Fruit fly (Drosophila melanogaster): ENCODE measurements around the gene CG5612.

Gene CG5612

DNA sequence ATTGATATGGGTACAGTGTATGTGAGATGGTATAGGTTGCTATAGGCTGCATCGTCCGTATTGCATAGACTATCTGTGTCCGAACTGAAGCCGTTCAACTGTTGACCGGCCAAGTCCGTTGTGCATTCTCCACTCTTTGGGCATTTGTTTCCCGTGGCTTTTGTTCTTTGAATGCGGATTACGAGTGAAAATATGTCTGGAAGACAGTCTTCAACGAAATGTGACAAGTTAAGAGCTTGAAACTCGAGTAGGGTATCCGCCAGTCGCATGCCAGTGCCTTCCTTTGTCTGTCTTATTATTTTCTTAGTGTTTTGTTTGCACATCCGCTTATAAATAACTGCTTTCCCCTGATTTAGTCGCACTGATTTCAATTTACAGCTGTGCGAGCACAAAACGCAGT is 22.1 kb downstream of the CG5612 start:
- TF ChIP-seq CG10348 (GFP tag; IDR thresholded peaks at IDR 0.05) = no peak
- TF ChIP-seq CG34367 (tag; optimal IDR thresholded peaks at IDR 0.05) = no peak
- peak; percentile 26 for TF ChIP-seq CG14655 (GFP tag; optimal IDR thresholded peaks at IDR 0.05)
- TF ChIP-seq CG15710 (tag; optimal IDR thresholded peaks at IDR 0.05) = no peak
- TF ChIP-seq CG32121 (GFP tag; IDR thresholded peaks at IDR 0.05) = peak; percentile 34; the same call in 1 of the 2 replicates
- no peak for TF ChIP-seq Pif1B (GFP tag; optimal IDR thresholded peaks at IDR 0.05)
- TF ChIP-seq D1 (tag; optimal IDR thresholded peaks at IDR 0.05) = no peak
- TF ChIP-seq CG8301 (tag; optimal IDR thresholded peaks at IDR 0.05) = peak; percentile 12
- peak; percentile 48; the same call in 1 of the 3 replicates for TF ChIP-seq fd96Ca (GFP tag; IDR thresholded peaks at IDR 0.05)
- no peak for TF ChIP-seq Snoo (tag; optimal IDR thresholded peaks at IDR 0.05)
- peak; percentile 48 for TF ChIP-seq gl (tag; optimal IDR thresholded peaks at IDR 0.05)
- peak; percentile 46; the same call in 1 of the 3 replicates for TF ChIP-seq CG4496 (GFP tag; IDR thresholded peaks at IDR 0.05)
- TF ChIP-seq Ets98B (GFP tag; IDR thresholded peaks at IDR 0.05) = peak; percentile 27; the same call in 1 of the 2 replicates
- TF ChIP-seq CG12605 (GFP tag; IDR thresholded peaks at IDR 0.05) = no peak
- no peak for TF ChIP-seq CG9948 (tag; optimal IDR thresholded peaks at IDR 0.05)
- no peak for TF ChIP-seq CG13204 (GFP tag; optimal IDR thresholded peaks at IDR 0.05)
- no peak for TF ChIP-seq rn (GFP tag; IDR thresholded peaks at IDR 0.05)
- TF ChIP-seq CG17806 (tag; optimal IDR thresholded peaks at IDR 0.05) = no peak
- TF ChIP-seq EcR (GFP tag; optimal IDR thresholded peaks at IDR 0.05) = peak; percentile 51
- TF ChIP-seq CG8159 (tag; optimal IDR thresholded peaks at IDR 0.05) = no peak
- no peak for TF ChIP-seq Pif1A (GFP tag; optimal IDR thresholded peaks at IDR 0.05)

dm6 chr3R:27597258-27597657 is 28.6 kb downstream of the CG5612 start:
- TF ChIP-seq Pif1A (GFP tag; optimal IDR thresholded peaks at IDR 0.05) (no peak), CG14655 (GFP tag; optimal IDR thresholded peaks at IDR 0.05) (no peak), CG15710 (tag; optimal IDR thresholded peaks at IDR 0.05) (no peak), CG4496 (GFP tag; IDR thresholded peaks at IDR 0.05) (no peak), EcR (GFP tag; optimal IDR thresholded peaks at IDR 0.05) (no peak), CG13204 (GFP tag; optimal IDR thresholded peaks at IDR 0.05) (no peak), Snoo (tag; optimal IDR thresholded peaks at IDR 0.05) (peak; percentile 39), CG9948 (tag; optimal IDR thresholded peaks at IDR 0.05) (no peak)

DNA sequence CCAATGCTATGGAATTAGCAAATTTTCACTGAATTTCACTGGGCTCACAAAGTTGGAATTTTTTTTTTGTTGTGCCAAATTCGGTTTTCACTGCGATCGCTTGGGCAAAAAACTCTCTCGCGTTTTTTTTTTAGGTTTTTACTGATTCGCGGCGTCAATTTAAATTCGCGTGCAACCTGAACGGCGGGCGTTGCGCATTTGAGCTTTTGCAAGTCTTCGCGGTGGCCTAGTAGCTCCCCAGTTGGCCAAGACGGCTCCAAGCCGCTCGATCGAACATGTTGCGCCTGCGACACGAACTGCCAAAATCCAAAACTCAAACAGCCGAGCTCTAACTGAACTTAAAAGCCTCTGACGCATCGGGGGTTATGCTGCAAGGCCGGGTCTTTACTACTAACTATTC is 29.8 kb downstream of the CG5612 start, which contains the start of gene CG5639:
Gene CG5639 (minus strand): TSS at position 152 of the 400 bp plus-strand sequence.
- no peak for TF ChIP-seq fd96Ca (GFP tag; IDR thresholded peaks at IDR 0.05)
- no peak for TF ChIP-seq rn (GFP tag; IDR thresholded peaks at IDR 0.05)

dm6 chr3R:27593580-27594187 is 32.1 kb downstream of the CG5612 start:
- TF ChIP-seq rn (GFP tag; IDR thresholded peaks at IDR 0.05) (no peak), CG15710 (tag; optimal IDR thresholded peaks at IDR 0.05) (no peak), Pif1B (GFP tag; optimal IDR thresholded peaks at IDR 0.05) (no peak), fd96Ca (GFP tag; IDR thresholded peaks at IDR 0.05) (no peak), CG17806 (tag; optimal IDR thresholded peaks at IDR 0.05) (no peak), Pif1A (GFP tag; optimal IDR thresholded peaks at IDR 0.05) (no peak), Ets98B (GFP tag; IDR thresholded peaks at IDR 0.05) (no peak), CG9948 (tag; optimal IDR thresholded peaks at IDR 0.05) (no peak), EcR (GFP tag; optimal IDR thresholded peaks at IDR 0.05) (no peak), CG13204 (GFP tag; optimal IDR thresholded peaks at IDR 0.05) (no peak)

DNA sequence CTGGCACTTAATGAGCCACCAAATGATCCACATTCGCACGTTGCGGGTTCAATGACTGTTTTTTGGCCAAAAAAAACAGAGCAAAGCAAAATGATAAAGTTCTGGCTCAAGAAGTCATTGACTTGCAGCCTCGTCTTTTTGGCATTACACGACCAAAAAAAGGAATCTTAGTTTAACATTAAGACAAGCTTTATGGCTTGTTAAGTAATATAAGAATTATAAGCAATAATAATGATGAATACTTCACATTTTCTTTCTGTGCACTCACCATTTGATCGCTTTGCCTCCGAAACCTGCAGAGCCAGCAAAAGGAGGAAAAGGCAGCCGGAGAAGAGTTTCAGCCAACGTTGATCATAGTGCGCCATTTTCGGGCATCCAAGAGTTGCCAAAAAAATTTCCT is 32.6 kb downstream of the CG5612 start:
- no peak for TF ChIP-seq D1 (tag; optimal IDR thresholded peaks at IDR 0.05)
- peak; percentile 1 for TF ChIP-seq Snoo (tag; optimal IDR thresholded peaks at IDR 0.05)
- TF ChIP-seq gl (tag; optimal IDR thresholded peaks at IDR 0.05) = no peak
- no peak for TF ChIP-seq Pif1B (GFP tag; optimal IDR thresholded peaks at IDR 0.05)

dm6 chr3R:27582634-27583181 is 43.1 kb downstream of the CG5612 start, which contains the start of gene pins:
Gene pins (plus strand): TSS chr3R:27582840.
- TF ChIP-seq Pif1B (GFP tag; optimal IDR thresholded peaks at IDR 0.05) = no peak
- TF ChIP-seq CG17806 (tag; optimal IDR thresholded peaks at IDR 0.05) = no peak
- TF ChIP-seq CG8301 (tag; optimal IDR thresholded peaks at IDR 0.05) = no peak

DNA sequence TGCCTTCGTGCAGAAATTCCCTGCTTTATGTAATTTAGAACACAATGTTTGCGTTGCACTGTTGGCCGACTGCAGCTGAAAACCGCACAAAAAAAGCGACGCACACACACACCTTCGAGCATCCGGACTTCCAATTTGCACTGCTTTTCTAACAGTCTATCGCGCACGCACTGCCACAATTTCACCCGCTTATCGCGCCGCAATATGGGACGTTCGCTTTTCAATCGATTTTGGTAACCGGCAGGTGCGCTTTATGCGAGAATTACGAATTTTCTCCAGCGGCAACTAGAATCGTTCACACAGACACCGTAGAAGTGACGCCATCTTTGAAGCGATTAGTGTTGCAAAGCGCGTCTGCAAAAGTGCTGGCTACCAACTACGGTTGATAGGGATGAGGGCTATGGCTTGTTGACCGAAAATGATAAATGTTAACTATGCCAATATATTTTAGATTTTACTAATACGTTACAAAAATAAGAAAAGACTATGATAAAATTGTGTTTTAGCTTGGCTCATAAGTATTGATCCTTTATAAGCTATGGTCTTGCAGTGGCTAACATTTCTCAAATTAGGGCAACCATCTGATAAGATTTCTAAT is 43.8 kb downstream of the CG5612 start, which contains the start of gene wdb:
Gene wdb (minus strand): TSS at position 352 of the 598 bp plus-strand sequence.
- TF ChIP-seq CG13204 (GFP tag; optimal IDR thresholded peaks at IDR 0.05) (no peak), rn (GFP tag; IDR thresholded peaks at IDR 0.05) (no peak), CG4496 (GFP tag; IDR thresholded peaks at IDR 0.05) (no peak), Snoo (tag; optimal IDR thresholded peaks at IDR 0.05) (peak; percentile 38), CG9948 (tag; optimal IDR thresholded peaks at IDR 0.05) (no peak), EcR (GFP tag; optimal IDR thresholded peaks at IDR 0.05) (no peak), D1 (tag; optimal IDR thresholded peaks at IDR 0.05) (no peak), Pif1B (GFP tag; optimal IDR thresholded peaks at IDR 0.05) (peak; percentile 23), CG14655 (GFP tag; optimal IDR thresholded peaks at IDR 0.05) (no peak), CG8159 (tag; optimal IDR thresholded peaks at IDR 0.05) (peak; percentile 19), CG17806 (tag; optimal IDR thresholded peaks at IDR 0.05) (no peak), CG10348 (GFP tag; IDR thresholded peaks at IDR 0.05) (no peak), Pif1A (GFP tag; optimal IDR thresholded peaks at IDR 0.05) (no peak), gl (tag; optimal IDR thresholded peaks at IDR 0.05) (no peak), CG8301 (tag; optimal IDR thresholded peaks at IDR 0.05) (no peak), CG34367 (tag; optimal IDR thresholded peaks at IDR 0.05) (no peak), CG15710 (tag; optimal IDR thresholded peaks at IDR 0.05) (peak; percentile 33)
